Worm (Caenorhabditis elegans) whole organism, L4 larva: Measurements from ENCODE around the gene taf-6.2.

ENCODE experiments used
- F10B5.3 ChIP-seq: sonication (generic microtip); optimal IDR thresholded peaks from 2 replicates; lab custom pipeline; 2016; ENCODE audit warnings: mild to moderate bottlenecking, missing genetic modification characterization, missing compliant biosample characterization
- R02D3.7 ChIP-seq: fragments of 150-350 bp; sonication (generic microtip); optimal IDR thresholded peaks from 3 replicates; lab custom pipeline; 2014; ENCODE audit warnings: missing biosample characterization, missing genetic modification characterization
- ZK546.5 ChIP-seq, 2 experiments: sonication (generic microtip); optimal IDR thresholded peaks; 2 replicates each; lab custom pipeline; 2017; ENCODE audit warnings: missing biosample characterization in 2 of 2, missing genetic modification characterization in 2 of 2
- ceh-62 ChIP-seq: sonication (generic microtip); optimal IDR thresholded peaks from 2 replicates; lab custom pipeline; 2017; ENCODE audit warnings: missing biosample characterization, missing genetic modification characterization
- daf-8 ChIP-seq: fragments of 200-800 bp; sonication (Bioruptor generic); IDR thresholded peaks from 2 replicates; pipeline ENCODE4 v1.3.6; 2022; ENCODE audit warnings: missing genetic modification characterization, missing compliant biosample characterization
- fkh-10 ChIP-seq: fragments of 150-350 bp; optimal IDR thresholded peaks from 2 replicates; lab custom pipeline; 2014; ENCODE audit warnings: missing biosample characterization, missing genetic modification reagents, missing genetic modification characterization
- fos-1 ChIP-seq: fragments of 150-350 bp; optimal IDR thresholded peaks from 2 replicates; lab custom pipeline; 2014; ENCODE audit warnings: missing biosample characterization, missing genetic modification characterization
- lin-15B ChIP-seq: fragments of 150-350 bp; sonication (generic microtip); optimal IDR thresholded peaks from 3 replicates; lab custom pipeline; 2014; ENCODE audit warnings: missing biosample characterization, missing genetic modification characterization
- lin-29 ChIP-seq: fragments of 200-800 bp; sonication (Bioruptor generic); IDR thresholded peaks from 2 replicates; pipeline ENCODE4 v1.3.6; 2022; ENCODE audit warnings: missing genetic modification reagents, missing genetic modification characterization, missing compliant biosample characterization
- nhr-25 ChIP-seq: sonication (generic microtip); optimal IDR thresholded peaks from 2 replicates; lab custom pipeline; 2017; ENCODE audit warnings: missing genetic modification characterization, mild to moderate bottlenecking, missing compliant biosample characterization, antibody characterized with exemption, moderate library complexity, borderline replicate concordance; ENCODE audit not compliant: insufficient read depth
- nhr-77 ChIP-seq: fragments of 150-350 bp; optimal IDR thresholded peaks from 2 replicates; lab custom pipeline; 2014; ENCODE audit warnings: missing biosample characterization, missing genetic modification characterization
- pqm-1 ChIP-seq: sonication (generic microtip); optimal IDR thresholded peaks from 2 replicates; lab custom pipeline; 2017; ENCODE audit warnings: missing biosample characterization, missing genetic modification characterization
- snpc-4 ChIP-seq: fragments of 150-350 bp; optimal IDR thresholded peaks from 2 replicates; lab custom pipeline; 2014; ENCODE audit warnings: missing biosample characterization, missing genetic modification characterization
- unc-62 ChIP-seq, 3 experiments: fragments of 150-350 bp in 1 of 3; sonication (generic microtip); optimal IDR thresholded peaks in 2 of 3; peaks in 1 of 3; 1 replicate in 1 of 3; 2 replicates in 2 of 3; lab custom pipeline; 2014 to 2017; ENCODE audit warnings: missing biosample characterization in 3 of 3, missing genetic modification characterization in 3 of 3, missing genetic modification reagents in 3 of 3, missing genotype in 1 of 3

ce11 chrIV:3720644-3721043 lies 26.1 kb upstream of the taf-6.2 start:
- no peak for TF ChIP-seq R02D3.7 (tag; lab: Kevin White, UChicago)
- no peak for TF ChIP-seq nhr-25 (tag; lab: Kevin White, UChicago)
- no peak for TF ChIP-seq daf-8 (GFP tag; lab: Robert Waterston, UW)
- no peak for TF ChIP-seq fos-1 (tag; lab: Kevin White, UChicago)
- no peak for TF ChIP-seq pqm-1
- no peak for TF ChIP-seq snpc-4
- TF ChIP-seq F10B5.3 (tag; lab: Kevin White, UChicago) = no peak
- TF ChIP-seq unc-62 (GFP tag; optimal IDR thresholded peaks at IDR 0.05 in 1 of 2; lab: Kevin White, UChicago) = no peak
- no peak for TF ChIP-seq unc-62 (tag; optimal IDR thresholded peaks at IDR 0.05; lab: Kevin White, UChicago)
- no peak for TF ChIP-seq lin-15B (tag; lab: Kevin White, UChicago)
- TF ChIP-seq ZK546.5 (tag; optimal IDR thresholded peaks at IDR 0.05; lab: Kevin White, UChicago) = no peak
- no peak for TF ChIP-seq nhr-77 (tag; lab: Kevin White, UChicago)
- no peak for TF ChIP-seq ceh-62 (tag; lab: Kevin White, UChicago)
- TF ChIP-seq lin-29 (GFP tag; lab: Robert Waterston, UW) = no peak
- no peak for TF ChIP-seq fkh-10 (GFP tag; lab: Kevin White, UChicago)
